Worm (Caenorhabditis elegans) whole organism, L3 larva: ENCODE results near the gene Y54G2A.26.

Experiments
- aly-2 ChIP-seq: fragments of 150-350 bp; optimal IDR thresholded peaks from 2 replicates; lab custom pipeline; 2014; ENCODE audit warnings: missing biosample characterization, missing genetic modification characterization
- ceh-16 ChIP-seq: sonication (generic microtip); optimal IDR thresholded peaks from 2 replicates; lab custom pipeline; 2017; ENCODE audit warnings: missing biosample characterization, missing genetic modification characterization
- ceh-82 ChIP-seq: fragments of 150-350 bp; optimal IDR thresholded peaks from 2 replicates; lab custom pipeline; 2014; ENCODE audit warnings: missing biosample characterization, missing genetic modification characterization
- egl-27 ChIP-seq: sonication (generic microtip); optimal IDR thresholded peaks from 4 replicates; lab custom pipeline; 2017; ENCODE audit warnings: missing biosample characterization, missing genetic modification reagents, missing genetic modification characterization
- elt-1 ChIP-seq: fragments of 150-350 bp; optimal IDR thresholded peaks from 2 replicates; lab custom pipeline; 2014; ENCODE audit warnings: missing biosample characterization, missing genetic modification characterization
- eor-1 ChIP-seq, 2 experiments: fragments of 150-350 bp; optimal IDR thresholded peaks; 2 replicates each; lab custom pipeline; 2014 to 2018; ENCODE audit warnings: missing biosample characterization in 2 of 2, missing genetic modification characterization in 2 of 2
- fkh-10 ChIP-seq: sonication (generic microtip); optimal IDR thresholded peaks from 2 replicates; lab custom pipeline; 2017; ENCODE audit warnings: missing biosample characterization, missing genetic modification reagents, missing genetic modification characterization
- fos-1 ChIP-seq: fragments of 150-350 bp; optimal IDR thresholded peaks from 2 replicates; lab custom pipeline; 2014; ENCODE audit warnings: missing biosample characterization, missing genetic modification characterization
- nhr-12 ChIP-seq: fragments of 150-350 bp; optimal IDR thresholded peaks from 2 replicates; lab custom pipeline; 2014; ENCODE audit warnings: missing biosample characterization, missing genetic modification characterization
- nhr-28 ChIP-seq: fragments of 150-350 bp; optimal IDR thresholded peaks from 2 replicates; lab custom pipeline; 2014; ENCODE audit warnings: missing biosample characterization, missing genetic modification characterization
- nhr-67 ChIP-seq: fragments of 150-350 bp; optimal IDR thresholded peaks from 2 replicates; lab custom pipeline; 2014; ENCODE audit warnings: missing biosample characterization, missing genetic modification characterization
- ztf-4 ChIP-seq: fragments of 150-350 bp; optimal IDR thresholded peaks from 2 replicates; lab custom pipeline; 2014; ENCODE audit warnings: missing biosample characterization, missing genetic modification characterization

ce11 chrIV:3018588-3018987, 23.3 kb upstream of the Y54G2A.26 start:
- TF ChIP-seq elt-1 (tag; lab: Kevin White, UChicago): no peak
- TF ChIP-seq ceh-16 (tag; lab: Kevin White, UChicago): no peak
- no peak for TF ChIP-seq nhr-67
- TF ChIP-seq eor-1 (tag; optimal IDR thresholded peaks at IDR 0.05; lab: Kevin White, UChicago): no peak
- no peak for TF ChIP-seq egl-27
- no peak for TF ChIP-seq fkh-10 (GFP tag; lab: Kevin White, UChicago)
- TF ChIP-seq ztf-4 (tag; lab: Kevin White, UChicago): no peak
- no peak for TF ChIP-seq nhr-28 (tag; lab: Kevin White, UChicago)
- no peak for TF ChIP-seq nhr-12 (tag; lab: Kevin White, UChicago)
- no peak for TF ChIP-seq fos-1
- no peak for TF ChIP-seq aly-2 (tag; lab: Kevin White, UChicago)
- TF ChIP-seq ceh-82 (tag; lab: Kevin White, UChicago): no peak
